Worm (Caenorhabditis elegans) whole organism, midembryonic: ENCODE measurements around the gene lap-2.

ENCODE experiments used
- T22C8.4 ChIP-seq: fragments of 200-800 bp; sonication (Bioruptor generic); IDR thresholded peaks from 2 replicates; pipeline ENCODE4 v1.3.6; 2022; ENCODE audit warnings: missing genetic modification characterization, missing compliant biosample characterization
- cog-1 ChIP-seq: sonication (generic microtip); optimal IDR thresholded peaks from 2 replicates; lab custom pipeline; 2016; ENCODE audit warnings: missing genetic modification characterization, missing compliant biosample characterization
- flt-1 ChIP-seq: fragments of 200-800 bp; sonication (Bioruptor generic); IDR thresholded peaks from 2 replicates; pipeline ENCODE4 v1.3.6; 2022; ENCODE audit warnings: missing genetic modification characterization, missing compliant biosample characterization
- klf-2 ChIP-seq: fragments of 200-800 bp; sonication (Bioruptor generic); conservative IDR thresholded peaks from 2 replicates; pipeline ENCODE4 v1.3.6; 2022; ENCODE audit warnings: missing genetic modification reagents, missing genetic modification characterization, missing compliant biosample characterization
- med-1 ChIP-seq: sonication (generic microtip); optimal IDR thresholded peaks from 2 replicates; lab custom pipeline; 2017; ENCODE audit warnings: missing genetic modification characterization, mild to moderate bottlenecking, missing compliant biosample characterization, antibody characterized with exemption, missing genetic modification reagents; ENCODE audit not compliant: insufficient read depth
- ref-1 ChIP-seq: fragments of 200-800 bp; sonication (Bioruptor generic); conservative IDR thresholded peaks from 2 replicates; pipeline ENCODE4 v1.3.6; 2022; ENCODE audit warnings: missing genetic modification reagents, missing genetic modification characterization, missing compliant biosample characterization
- tab-1 ChIP-seq: fragments of 200-800 bp; sonication (Bioruptor generic); IDR thresholded peaks from 2 replicates; pipeline ENCODE4 v1.3.6; 2022; ENCODE audit warnings: missing genetic modification characterization, missing compliant biosample characterization
- ztf-23 ChIP-seq: fragments of 200-800 bp; sonication (Bioruptor generic); IDR thresholded peaks from 2 replicates; pipeline ENCODE4 v1.3.6; 2022; ENCODE audit warnings: missing genetic modification reagents, missing genetic modification characterization, missing compliant biosample characterization
- ztf-29 ChIP-seq: fragments of 200-800 bp; sonication (Bioruptor generic); IDR thresholded peaks from 2 replicates; pipeline ENCODE4 v1.3.6; 2022; ENCODE audit warnings: missing genetic modification reagents, missing genetic modification characterization, missing compliant biosample characterization

Gene lap-2

ce11 chrV:13085917-13086552 is 42.5 kb downstream of the lap-2 start:
- no peak for TF ChIP-seq med-1 (GFP tag; lab: Kevin White, UChicago)
- TF ChIP-seq klf-2 = 0 out of 2 replicates have a peak, but pooled peaks have one; percentile 29
- TF ChIP-seq ref-1 = no peak
- TF ChIP-seq flt-1 (GFP tag; lab: Robert Waterston, UW) = no peak
- no peak for TF ChIP-seq T22C8.4 (GFP tag; lab: Robert Waterston, UW)
- TF ChIP-seq cog-1 (tag; lab: Kevin White, UChicago) = peak; percentile 30
- no peak for TF ChIP-seq ztf-29
- no peak for TF ChIP-seq ztf-23
- TF ChIP-seq tab-1 = no peak

ce11 chrV:13088485-13088884 is 45.0 kb downstream of the lap-2 start:
- TF ChIP-seq T22C8.4 (GFP tag; lab: Robert Waterston, UW) = no peak
- TF ChIP-seq ztf-23 = 0 out of 2 replicates have a peak, but pooled peaks have one; percentile 18
- TF ChIP-seq cog-1 (tag; lab: Kevin White, UChicago) = no peak
- no peak for TF ChIP-seq klf-2
- no peak for TF ChIP-seq med-1 (GFP tag; lab: Kevin White, UChicago)
- TF ChIP-seq tab-1 = no peak
- TF ChIP-seq ztf-29 = no peak
- TF ChIP-seq flt-1 (GFP tag; lab: Robert Waterston, UW) = no peak

ce11 chrV:13090130-13090770 is 46.7 kb downstream of the lap-2 start, which contains the start of gene C34B4.4:
C34B4.4 (plus strand) TSS chrV:13090405.
- no peak for TF ChIP-seq T22C8.4 (GFP tag; lab: Robert Waterston, UW)

ce11 chrV:13092349-13092748 is 48.8 kb downstream of the lap-2 start, which contains the start of gene lurp-4:
lurp-4 (plus strand) TSS chrV:13092649.
- TF ChIP-seq ztf-29 (no peak), flt-1 (GFP tag; lab: Robert Waterston, UW) (no peak), klf-2 (no peak), ref-1 (no peak), med-1 (GFP tag; lab: Kevin White, UChicago) (no peak), ztf-23 (no peak), cog-1 (tag; lab: Kevin White, UChicago) (no peak), T22C8.4 (GFP tag; lab: Robert Waterston, UW) (no peak), tab-1 (no peak)

- no peak for TF ChIP-seq cog-1 (tag; lab: Kevin White, UChicago)
- no peak for TF ChIP-seq tab-1
- no peak for TF ChIP-seq T22C8.4 (GFP tag; lab: Robert Waterston, UW)
These were observed 52.1 kb downstream of the lap-2 start, which contains the start of gene C34B4.5 for ce11 chrV:13095654-13096053. C34B4.5 (plus strand) TSS chrV:13095954.
